Worm (Caenorhabditis elegans) whole organism, early embryonic: Measurements from ENCODE around the gene nuc-1.

Experiments used
- aly-1 ChIP-seq: sonication (generic microtip); optimal IDR thresholded peaks from 2 replicates; lab custom pipeline; 2016; ENCODE audit warnings: missing genetic modification characterization, missing compliant biosample characterization
- flt-1 ChIP-seq: fragments of 200-800 bp; sonication (Bioruptor generic); IDR thresholded peaks from 2 replicates; pipeline ENCODE4 v1.3.6; 2022; ENCODE audit warnings: missing genetic modification characterization, missing compliant biosample characterization
- hmg-4 ChIP-seq: fragments of 200-800 bp; sonication (Bioruptor generic); optimal IDR thresholded peaks from 2 replicates; lab custom pipeline; 2018; ENCODE audit warnings: mild to moderate bottlenecking, missing genetic modification characterization, missing compliant biosample characterization
- pes-1 ChIP-seq: fragments of 200-800 bp; sonication (Bioruptor generic); IDR thresholded peaks from 2 replicates; pipeline ENCODE4 v1.3.6; 2022; ENCODE audit warnings: missing genetic modification reagents, missing genetic modification characterization, missing compliant biosample characterization
- scrt-1 ChIP-seq: fragments of 200-800 bp; sonication (Bioruptor generic); IDR thresholded peaks from 2 replicates; pipeline ENCODE4 v1.3.6; 2022; ENCODE audit warnings: missing genetic modification characterization, missing compliant biosample characterization

ce11 chrX:9566429-9566828, 26.7 kb downstream of the nuc-1 start, which contains the start of gene F49E2.2:
- TF ChIP-seq flt-1 (GFP tag; lab: Robert Waterston, UW): no peak
- no peak for TF ChIP-seq hmg-4 (GFP tag; lab: Kevin White, UChicago)
- no peak for TF ChIP-seq scrt-1 (GFP tag; lab: Robert Waterston, UW)
- no peak for TF ChIP-seq aly-1 (tag; lab: Kevin White, UChicago)
- TF ChIP-seq pes-1 (GFP tag; lab: Robert Waterston, UW): no peak
